Fruit fly (Drosophila melanogaster) S2 (cell line): Measurements from ENCODE around the gene CG14330.
A peak's percentile ranks its signal among the peaks of the same experiment; 100 is the strongest.
"Not testable (repeated sequence)": the region's sequence is repeated elsewhere in the genome, so short reads cannot be mapped to it uniquely, and the experiment has no call there.

Source experiments
- CG8478 ChIP-seq: fragments of >200 bp; optimal IDR thresholded peaks from 2 replicates; lab custom pipeline; 2018
- CTCF ChIP-seq, 2 experiments: fragments of >200 bp; optimal IDR thresholded peaks; 2 replicates each; lab custom pipeline; 2018

CG14330 gene

dm6 chr3R:17456676-17457075 lies at the start of gene CG14330:
Gene CG14330, minus strand, starts transcription at chr3R:17456776.
- not testable (repeated sequence) for TF ChIP-seq CTCF (optimal IDR thresholded peaks at IDR 0.05; lab: Kevin White, UChicago); CG8478

dm6 chr3R:17505599-17505998 lies 49.0 kb upstream of the CG14330 start, which contains the start of gene Dscam3:
Gene Dscam3, minus strand, starts transcription at chr3R:17505667.
- TF ChIP-seq CG8478 = no peak
- TF ChIP-seq CTCF (optimal IDR thresholded peaks at IDR 0.05; lab: Kevin White, UChicago) = no peak

DNA sequence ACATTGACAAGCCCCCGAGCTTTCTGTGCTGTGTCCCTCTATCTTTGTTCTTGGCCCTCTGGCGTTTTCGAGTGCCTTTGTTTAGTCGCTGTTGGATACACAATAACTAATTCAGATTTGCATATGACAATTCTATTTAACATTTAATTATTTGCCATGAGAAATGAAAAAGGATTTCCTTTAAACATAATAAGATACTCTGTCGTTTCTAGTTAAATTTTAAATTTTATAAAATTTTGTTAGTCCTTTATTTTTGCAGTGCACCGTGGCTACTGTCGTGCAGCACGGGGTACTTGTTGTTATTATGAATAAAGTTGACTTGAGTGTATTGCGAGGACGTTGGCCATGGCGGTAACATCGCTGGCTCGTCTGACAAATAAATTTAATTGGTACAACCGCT lies 46.3 kb upstream of the CG14330 start:
- TF ChIP-seq CG8478 = no peak
- TF ChIP-seq CTCF (optimal IDR thresholded peaks at IDR 0.05; lab: Kevin White, UChicago) = no peak

DNA sequence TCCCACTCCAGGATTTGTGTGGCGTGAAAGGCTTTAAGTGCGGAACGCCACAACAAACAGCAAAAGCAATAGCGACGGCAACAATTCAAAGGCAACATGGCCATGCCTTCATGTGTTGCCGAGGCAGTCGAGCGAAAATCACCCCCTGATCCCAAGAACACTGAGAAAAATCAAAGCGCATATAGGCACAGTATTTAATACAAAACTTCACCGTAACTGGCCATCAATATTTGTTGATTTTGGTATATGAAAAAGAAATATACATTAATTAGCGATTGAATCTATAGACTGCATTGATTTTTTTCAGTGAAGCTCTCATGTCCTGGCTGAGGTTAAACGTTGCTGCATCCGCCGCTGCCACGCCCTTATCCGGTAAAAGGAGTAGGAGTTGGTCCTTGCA lies 44.5 kb upstream of the CG14330 start:
- TF ChIP-seq CTCF (optimal IDR thresholded peaks at IDR 0.05; lab: Kevin White, UChicago) (no peak), CG8478 (no peak)

dm6 chr3R:17492071-17492470 lies 35.5 kb upstream of the CG14330 start:
- no peak for TF ChIP-seq CTCF (optimal IDR thresholded peaks at IDR 0.05; lab: Kevin White, UChicago)
- TF ChIP-seq CG8478 = no peak

DNA sequence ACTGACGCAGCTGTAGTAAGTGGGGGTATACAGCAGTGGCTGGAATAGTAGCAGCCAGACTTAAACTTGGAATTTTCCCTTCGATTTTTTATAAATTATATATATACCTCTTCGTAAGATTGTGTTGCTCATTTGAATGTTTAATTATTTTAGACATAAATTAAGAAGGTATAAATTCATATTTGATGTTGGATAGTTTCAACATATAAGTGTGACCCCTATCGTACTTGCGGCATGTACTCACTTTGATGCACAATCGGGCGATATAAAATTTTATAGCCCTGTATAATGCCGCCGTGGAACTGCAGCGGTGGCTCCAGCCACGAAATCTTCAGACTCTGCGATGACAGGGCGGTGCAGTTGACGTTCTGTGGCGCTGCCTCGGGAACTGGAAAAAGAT lies 24.7 kb upstream of the CG14330 start:
- no peak for TF ChIP-seq CG8478
- no peak for TF ChIP-seq CTCF (optimal IDR thresholded peaks at IDR 0.05; lab: Kevin White, UChicago)

DNA sequence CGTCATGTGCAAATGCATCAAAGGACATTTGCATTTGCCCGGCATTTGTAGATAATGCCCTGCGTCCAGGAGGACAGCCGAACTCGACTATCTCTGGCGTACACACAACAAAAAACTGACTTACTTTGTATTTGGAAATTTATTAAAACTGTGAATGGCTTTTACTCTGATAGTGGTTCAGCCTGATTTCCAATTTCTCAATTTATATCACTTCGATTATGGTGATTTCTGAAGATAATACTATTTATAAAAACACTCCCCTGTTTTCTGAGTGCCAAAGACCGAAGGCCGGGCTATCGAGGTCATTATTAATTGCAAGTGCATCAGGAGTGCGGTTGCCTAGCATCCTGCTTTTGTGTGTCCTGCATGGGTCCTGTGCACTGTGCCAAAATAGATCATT lies 14.4 kb upstream of the CG14330 start:
- no peak for TF ChIP-seq CG8478
- no peak for TF ChIP-seq CTCF (optimal IDR thresholded peaks at IDR 0.05; lab: Kevin White, UChicago)

- TF ChIP-seq CTCF (optimal IDR thresholded peaks at IDR 0.05; lab: Kevin White, UChicago) (peak; percentile 84 to 91), CG8478 (no peak)
Observed at dm6 chr3R:17449402-17449801, 7.2 kb downstream of the CG14330 start.

DNA sequence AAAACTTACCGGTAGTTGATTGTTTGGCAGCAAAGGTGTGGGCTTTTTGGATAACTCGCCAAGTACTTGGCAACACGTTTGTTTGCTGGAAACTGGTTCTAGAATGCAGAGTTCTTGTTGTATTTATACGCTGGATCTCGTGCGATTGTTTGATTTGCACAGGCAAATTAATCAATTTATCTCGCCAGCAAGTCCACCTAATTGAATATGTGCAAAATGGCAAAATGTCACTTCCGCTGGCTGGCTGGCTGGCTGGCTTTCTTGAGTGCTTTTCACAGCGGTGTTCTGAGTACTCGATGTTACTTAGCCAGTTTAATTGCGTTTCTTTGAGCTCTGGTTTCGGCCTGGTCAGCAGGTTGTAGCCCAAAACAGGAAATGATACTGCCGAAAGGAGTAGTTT lies 7.8 kb downstream of the CG14330 start, which contains the start of gene Eh:
TSS of gene Eh (minus strand) at position 101 of the 400 bp plus-strand sequence.
- no peak for TF ChIP-seq CG8478

dm6 chr3R:17447615-17448014 lies 9.0 kb downstream of the CG14330 start:
- TF ChIP-seq CG8478 = no peak
- no peak for TF ChIP-seq CTCF (optimal IDR thresholded peaks at IDR 0.05; lab: Kevin White, UChicago)

DNA sequence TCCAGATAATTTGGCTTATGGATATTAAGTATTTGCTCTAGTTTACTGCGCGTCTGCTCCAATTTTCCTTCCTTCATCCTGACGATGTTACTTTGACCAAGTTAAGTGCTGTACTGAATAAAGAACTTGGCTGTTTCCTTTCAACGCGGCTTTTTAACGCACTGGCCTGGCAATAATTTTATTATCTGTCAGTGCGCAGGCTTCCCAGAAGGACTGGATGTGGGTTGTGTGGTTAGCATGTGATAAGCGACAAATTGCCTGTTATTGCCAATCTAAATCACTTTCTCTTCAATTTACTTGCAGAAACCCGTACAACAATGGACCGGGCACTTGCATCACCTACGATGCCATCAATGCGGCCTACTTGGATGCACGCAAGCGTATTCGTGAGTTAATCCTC lies 15.9 kb downstream of the CG14330 start, which contains the start of gene CG14331:
TSS of gene CG14331 (minus strand) at position 101 of the 400 bp plus-strand sequence.
- TF ChIP-seq CG8478 (no peak), CTCF (optimal IDR thresholded peaks at IDR 0.05; lab: Kevin White, UChicago) (no peak)

dm6 chr3R:17434330-17434729 lies 22.2 kb downstream of the CG14330 start, which contains the start of gene CG44090:
Gene CG44090, minus strand, starts transcription at chr3R:17434430.
- TF ChIP-seq CTCF (optimal IDR thresholded peaks at IDR 0.05; lab: Kevin White, UChicago) (no peak), CG8478 (no peak)

DNA sequence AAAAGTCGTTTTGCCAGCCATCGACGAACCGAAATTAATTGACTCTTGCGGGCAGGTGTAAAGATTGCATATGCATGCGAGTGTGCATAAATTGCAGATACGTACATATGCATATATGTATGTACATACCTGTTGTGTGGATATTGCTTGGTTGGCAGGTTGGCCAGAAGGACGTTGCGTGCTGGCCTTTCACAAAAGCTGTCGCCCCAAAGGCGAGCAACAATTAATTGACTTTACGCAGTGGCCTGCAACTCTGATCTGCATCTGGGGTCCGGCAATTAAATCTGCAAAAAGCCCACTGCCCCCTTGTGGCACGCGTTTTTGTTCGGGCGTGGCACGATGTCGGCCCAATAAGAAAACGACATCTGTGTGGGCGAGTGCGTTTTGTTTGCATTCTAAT lies 23.5 kb downstream of the CG14330 start:
- TF ChIP-seq CTCF (optimal IDR thresholded peaks at IDR 0.05; lab: Kevin White, UChicago) (no peak), CG8478 (no peak)

DNA sequence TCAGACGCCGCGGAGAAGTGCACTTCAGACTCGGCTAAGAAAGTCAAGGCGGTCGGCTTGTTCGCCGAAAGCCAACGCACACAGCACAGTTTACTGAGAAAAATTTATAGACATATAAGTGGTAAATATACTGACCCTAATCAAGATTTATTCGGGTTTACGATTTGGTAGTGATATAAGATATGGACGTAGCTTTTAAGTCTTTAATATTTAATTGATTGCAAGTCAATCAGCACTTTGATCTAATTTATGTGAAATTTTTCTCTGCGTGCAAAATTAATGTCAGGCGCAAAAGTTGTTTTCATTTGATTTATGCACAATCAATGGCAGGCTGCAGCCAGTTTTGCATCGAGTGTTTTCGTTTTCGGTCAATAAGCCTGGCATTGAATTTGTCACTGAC lies 26.1 kb downstream of the CG14330 start:
- TF ChIP-seq CG8478 = no peak
- no peak for TF ChIP-seq CTCF (optimal IDR thresholded peaks at IDR 0.05; lab: Kevin White, UChicago)

- no peak for TF ChIP-seq CG8478
- TF ChIP-seq CTCF (optimal IDR thresholded peaks at IDR 0.05; lab: Kevin White, UChicago) = no peak
Observed at dm6 chr3R:17426265-17426664, 30.3 kb downstream of the CG14330 start.

dm6 chr3R:17425417-17425915 lies 31.1 kb downstream of the CG14330 start, which contains the start of gene cysu:
Gene cysu, plus strand, starts transcription at chr3R:17425768.
- TF ChIP-seq CTCF (optimal IDR thresholded peaks at IDR 0.05; lab: Kevin White, UChicago) (no peak), CG8478 (no peak)

- no peak for TF ChIP-seq CG8478
Observed at dm6 chr3R:17422102-17422501, 34.5 kb downstream of the CG14330 start, which contains the start of gene CG14332. Gene CG14332, minus strand, starts transcription at chr3R:17422202.
